Fruit fly (Drosophila melanogaster) whole organism, embryonic: ENCODE results near the gene GABPI.

Source experiments
- CG1024 ChIP-seq: fragments of 200-800 bp; sonication (Bioruptor generic); IDR thresholded peaks from 2 replicates; pipeline ENCODE4 v1.3.6; 2022; ENCODE audit warnings: missing biosample characterization, missing genetic modification characterization
- CG10462 ChIP-seq: fragments of 200-800 bp; sonication (Bioruptor generic); optimal IDR thresholded peaks from 2 replicates; lab custom pipeline; 2016; ENCODE audit warnings: missing biosample characterization, missing genetic modification characterization
- CG10654 ChIP-seq: fragments of 200-800 bp; sonication (Bioruptor generic); optimal IDR thresholded peaks from 2 replicates; lab custom pipeline; 2016; ENCODE audit warnings: missing biosample characterization, missing genetic modification characterization
- CG11093 ChIP-seq: fragments of 200-800 bp; sonication (Bioruptor generic); IDR thresholded peaks from 3 replicates; pipeline ENCODE4 v1.3.6; 2022; ENCODE audit warnings: missing biosample characterization, missing genetic modification characterization
- CG11723 ChIP-seq: fragments of 200-800 bp; sonication (Bioruptor generic); optimal IDR thresholded peaks from 2 replicates; lab custom pipeline; 2017; ENCODE audit warnings: missing biosample characterization, mild to moderate bottlenecking, missing genetic modification characterization
- CG12299 ChIP-seq: fragments of 200-800 bp; sonication (Bioruptor generic); optimal IDR thresholded peaks from 2 replicates; lab custom pipeline; 2018; ENCODE audit warnings: missing biosample characterization, mild to moderate bottlenecking, missing genetic modification characterization
- CG13287 ChIP-seq: fragments of 200-800 bp; sonication (Bioruptor generic); IDR thresholded peaks from 2 replicates; pipeline ENCODE4 v1.3.6; 2022; ENCODE audit warnings: missing biosample characterization, missing genetic modification characterization; ENCODE audit not compliant: partially characterized antibody
- CG13296 ChIP-seq: fragments of 200-800 bp; sonication (Bioruptor generic); optimal IDR thresholded peaks from 3 replicates; lab custom pipeline; 2018; ENCODE audit warnings: missing biosample characterization, mild to moderate bottlenecking, missing genetic modification characterization
- CG14441 ChIP-seq: fragments of 200-800 bp; sonication (Bioruptor generic); IDR thresholded peaks from 2 replicates; pipeline ENCODE4 v1.3.6; 2022; ENCODE audit warnings: missing biosample characterization, missing genetic modification characterization
- CG18764 ChIP-seq: fragments of 200-800 bp; sonication (Bioruptor generic); optimal IDR thresholded peaks from 3 replicates; lab custom pipeline; 2016; ENCODE audit warnings: missing biosample characterization, missing genetic modification characterization
- CG31224 ChIP-seq: fragments of 200-800 bp; sonication (Bioruptor generic); IDR thresholded peaks from 2 replicates; pipeline ENCODE4 v1.3.6; 2022; ENCODE audit warnings: missing biosample characterization, missing genetic modification characterization
- CG31441 ChIP-seq: fragments of 200-800 bp; sonication (Bioruptor generic); IDR thresholded peaks from 2 replicates; pipeline ENCODE4 v1.3.6; 2022; ENCODE audit warnings: missing biosample characterization, missing genetic modification characterization
- CG4707 ChIP-seq: fragments of 200-800 bp; sonication (Bioruptor generic); optimal IDR thresholded peaks from 2 replicates; lab custom pipeline; 2018; ENCODE audit warnings: missing biosample characterization, mild to moderate bottlenecking, missing genetic modification characterization, moderate library complexity
- CG7271 ChIP-seq: fragments of 200-800 bp; sonication (Bioruptor generic); optimal IDR thresholded peaks from 2 replicates; lab custom pipeline; 2018; ENCODE audit warnings: missing biosample characterization, mild to moderate bottlenecking, missing genetic modification characterization, moderate library complexity
- CG7928 ChIP-seq: fragments of 200-800 bp; sonication (Bioruptor generic); optimal IDR thresholded peaks from 2 replicates; lab custom pipeline; 2017; ENCODE audit warnings: missing biosample characterization, mild to moderate bottlenecking, missing genetic modification characterization
- CTCF ChIP-seq: fragments of 200-800 bp; sonication (Bioruptor generic); optimal IDR thresholded peaks from 2 replicates; lab custom pipeline; 2017; ENCODE audit warnings: missing biosample characterization, mild to moderate bottlenecking, missing genetic modification characterization, moderate library complexity
- Doc2 ChIP-seq: fragments of 200-800 bp; sonication (Bioruptor generic); IDR thresholded peaks from 2 replicates; pipeline ENCODE4 v1.3.6; 2022; ENCODE audit warnings: missing biosample characterization, missing genetic modification characterization
- Doc3 ChIP-seq: fragments of 200-800 bp; sonication (Bioruptor generic); IDR thresholded peaks from 3 replicates; pipeline ENCODE4 v1.3.6; 2022; ENCODE audit warnings: missing biosample characterization, missing genetic modification characterization; ENCODE audit not compliant: partially characterized antibody
- E2f1 ChIP-seq: fragments of 200-800 bp; sonication (Bioruptor generic); IDR thresholded peaks from 2 replicates; pipeline ENCODE4 v1.3.6; 2022; ENCODE audit warnings: missing biosample characterization, missing genetic modification characterization
- ERR ChIP-seq: fragments of 200-800 bp; sonication (Bioruptor generic); optimal IDR thresholded peaks from 2 replicates; lab custom pipeline; 2016; ENCODE audit warnings: missing biosample characterization, missing genetic modification characterization
- Eip74EF ChIP-seq, 2 experiments: fragments of 200-800 bp in 1 of 2; fragments of >200 bp in 1 of 2; sonication (Bioruptor generic) in 1 of 2; optimal IDR thresholded peaks; 2 replicates each; lab custom pipeline; 2017 to 2019; ENCODE audit warnings: missing biosample characterization in 2 of 2, missing genetic modification characterization in 2 of 2, mild to moderate bottlenecking in 1 of 2, moderate library complexity in 1 of 2
- Fer3 ChIP-seq: fragments of 200-800 bp; sonication (Bioruptor generic); optimal IDR thresholded peaks from 2 replicates; lab custom pipeline; 2018; ENCODE audit warnings: missing biosample characterization, mild to moderate bottlenecking, missing genetic modification characterization, moderate library complexity
- Hr3 ChIP-seq: fragments of 200-800 bp; sonication (Bioruptor generic); optimal IDR thresholded peaks from 3 replicates; lab custom pipeline; 2016; ENCODE audit warnings: missing biosample characterization, missing genetic modification characterization
- Hr78 ChIP-seq, 2 experiments: fragments of 200-800 bp in 1 of 2; fragments of >200 bp in 1 of 2; sonication (Bioruptor generic) in 1 of 2; optimal IDR thresholded peaks; 2 replicates each; lab custom pipeline; 2017 to 2019; ENCODE audit warnings: missing biosample characterization in 2 of 2, missing genetic modification characterization in 2 of 2, mild to moderate bottlenecking in 1 of 2, moderate library complexity in 1 of 2
- Meics ChIP-seq: fragments of 200-800 bp; sonication (Bioruptor generic); optimal IDR thresholded peaks from 2 replicates; lab custom pipeline; 2017; ENCODE audit warnings: missing biosample characterization, mild to moderate bottlenecking, missing genetic modification characterization
- Oaz ChIP-seq: fragments of 200-800 bp; sonication (Bioruptor generic); IDR thresholded peaks from 2 replicates; pipeline ENCODE4 v1.3.6; 2022; ENCODE audit warnings: missing biosample characterization, missing genetic modification characterization
- Opbp ChIP-seq: fragments of 200-800 bp; sonication (Bioruptor generic); IDR thresholded peaks from 3 replicates; pipeline ENCODE4 v1.3.6; 2022; ENCODE audit warnings: missing biosample characterization, missing genetic modification characterization; ENCODE audit not compliant: partially characterized antibody
- Sox100B ChIP-seq: fragments of 200-800 bp; sonication (Bioruptor generic); optimal IDR thresholded peaks from 3 replicates; lab custom pipeline; 2018; ENCODE audit warnings: missing biosample characterization, mild to moderate bottlenecking, missing genetic modification characterization
- Usf ChIP-seq: fragments of 200-800 bp; sonication (Bioruptor generic); optimal IDR thresholded peaks from 2 replicates; lab custom pipeline; 2017; ENCODE audit warnings: missing genotype, missing biosample characterization, missing genetic modification characterization
- cad ChIP-seq: fragments of >200 bp; optimal IDR thresholded peaks from 2 replicates; lab custom pipeline; 2017; ENCODE audit warnings: missing biosample characterization, missing genetic modification characterization
- cg ChIP-seq: fragments of 200-800 bp; sonication (Bioruptor generic); optimal IDR thresholded peaks from 3 replicates; lab custom pipeline; 2019; ENCODE audit warnings: missing biosample characterization, mild to moderate bottlenecking, missing genetic modification characterization, moderate library complexity
- dan ChIP-seq: fragments of 200-800 bp; sonication (Bioruptor generic); IDR thresholded peaks from 2 replicates; pipeline ENCODE4 v1.3.6; 2022; ENCODE audit warnings: missing biosample characterization, missing genetic modification characterization
- gfzf ChIP-seq: fragments of 200-800 bp; sonication (Bioruptor generic); optimal IDR thresholded peaks from 2 replicates; lab custom pipeline; 2016; ENCODE audit warnings: missing biosample characterization, mild to moderate bottlenecking, missing genetic modification characterization, moderate library complexity
- gro ChIP-seq: fragments of 200-800 bp; sonication (Bioruptor generic); optimal IDR thresholded peaks from 2 replicates; lab custom pipeline; 2016; ENCODE audit warnings: missing biosample characterization, missing genetic modification characterization
- gt ChIP-seq: fragments of 200-800 bp; sonication (Bioruptor generic); IDR thresholded peaks from 2 replicates; pipeline ENCODE4 v1.3.6; 2022; ENCODE audit warnings: missing biosample characterization, missing genetic modification characterization
- hbn ChIP-seq: fragments of 200-800 bp; sonication (Bioruptor generic); IDR thresholded peaks from 2 replicates; pipeline ENCODE4 v1.3.6; 2022; ENCODE audit warnings: missing biosample characterization, missing genetic modification characterization; ENCODE audit not compliant: partially characterized antibody
- knrl ChIP-seq: fragments of 200-800 bp; sonication (Bioruptor generic); IDR thresholded peaks from 3 replicates; pipeline ENCODE4 v1.3.6; 2022; ENCODE audit warnings: missing biosample characterization, missing genetic modification characterization; ENCODE audit not compliant: partially characterized antibody
- maf-S ChIP-seq: fragments of 200-800 bp; sonication (Bioruptor generic); optimal IDR thresholded peaks from 2 replicates; lab custom pipeline; 2016; ENCODE audit warnings: missing biosample characterization, missing genetic modification characterization
- nerfin-1 ChIP-seq: fragments of 200-800 bp; sonication (Bioruptor generic); optimal IDR thresholded peaks from 3 replicates; lab custom pipeline; 2019; ENCODE audit warnings: missing biosample characterization, mild to moderate bottlenecking, missing genetic modification characterization, moderate library complexity
- nom ChIP-seq: fragments of 200-800 bp; sonication (Bioruptor generic); optimal IDR thresholded peaks from 2 replicates; lab custom pipeline; 2017; ENCODE audit warnings: missing biosample characterization, missing genetic modification characterization, mild to moderate bottlenecking, moderate library complexity, missing genetic modification reagents
- oc ChIP-seq: fragments of 200-800 bp; sonication (Bioruptor generic); optimal IDR thresholded peaks from 2 replicates; lab custom pipeline; 2018; ENCODE audit warnings: missing biosample characterization, mild to moderate bottlenecking, missing genetic modification characterization, moderate library complexity
- rib ChIP-seq: fragments of 200-800 bp; sonication (Bioruptor generic); IDR thresholded peaks from 2 replicates; pipeline ENCODE4 v1.3.6; 2022; ENCODE audit warnings: missing biosample characterization, missing genetic modification characterization
- sens ChIP-seq: fragments of 200-800 bp; sonication (Bioruptor generic); peaks from one replicate; lab custom pipeline; 2016; ENCODE audit warnings: missing biosample characterization, missing genetic modification characterization
- sisA ChIP-seq: fragments of 200-800 bp; sonication (Bioruptor generic); IDR thresholded peaks from 2 replicates; pipeline ENCODE4 v1.3.6; 2022; ENCODE audit warnings: missing biosample characterization, missing genetic modification characterization
- slou ChIP-seq: fragments of 200-800 bp; sonication (Bioruptor generic); optimal IDR thresholded peaks from 3 replicates; lab custom pipeline; 2016; ENCODE audit warnings: missing biosample characterization, missing genetic modification characterization
- sob ChIP-seq: fragments of 200-800 bp; sonication (Bioruptor generic); IDR thresholded peaks from 2 replicates; pipeline ENCODE4 v1.3.6; 2022; ENCODE audit warnings: missing biosample characterization, missing genetic modification characterization
- tll ChIP-seq, 2 experiments: fragments of 200-800 bp in 1 of 2; fragments of >200 bp in 1 of 2; sonication (Bioruptor generic) in 1 of 2; optimal IDR thresholded peaks; 2 replicates each; lab custom pipeline; 2017 to 2019; ENCODE audit warnings: missing biosample characterization in 2 of 2, missing genetic modification characterization in 2 of 2, mild to moderate bottlenecking in 1 of 2, moderate library complexity in 1 of 2
- toy ChIP-seq: fragments of 200-800 bp; sonication (Bioruptor generic); IDR thresholded peaks from 2 replicates; pipeline ENCODE4 v1.3.6; 2022; ENCODE audit warnings: missing biosample characterization, missing genetic modification characterization
- trem ChIP-seq: fragments of 200-800 bp; optimal IDR thresholded peaks from 3 replicates; lab custom pipeline; 2019; ENCODE audit warnings: missing biosample characterization, mild to moderate bottlenecking, missing genetic modification characterization, moderate library complexity
- twi ChIP-seq: fragments of 200-800 bp; optimal IDR thresholded peaks from 2 replicates; lab custom pipeline; 2019; ENCODE audit warnings: missing biosample characterization, mild to moderate bottlenecking, missing genetic modification characterization, moderate library complexity
- yki ChIP-seq: fragments of >200 bp; optimal IDR thresholded peaks from 3 replicates; lab custom pipeline; 2018
- zfh2 ChIP-seq: fragments of 200-800 bp; sonication (Bioruptor generic); optimal IDR thresholded peaks from 2 replicates; lab custom pipeline; 2016; ENCODE audit warnings: missing biosample characterization, missing genetic modification characterization

The GABPI gene

dm6 chr2L:2999113-2999512, 31.2 kb upstream of the GABPI start, which contains the start of gene Ccdc85 (continued):
- TF ChIP-seq slou (GFP tag; lab: Kevin White, UChicago) (no peak), oc (tag; lab: Kevin White, UChicago) (no peak), CG4707 (GFP tag; lab: Kevin White, UChicago) (no peak), Meics (GFP tag; lab: Kevin White, UChicago) (no peak), Oaz (0 out of 2 replicates have a peak, but pooled peaks have one; percentile 5), Eip74EF (GFP tag; optimal IDR thresholded peaks at IDR 0.05; lab: Kevin White, UChicago) (no peak), sisA (no peak), cad (GFP tag; lab: Kevin White, UChicago) (no peak), hbn (GFP tag; lab: Robert Waterston, UW) (peak; percentile 95), yki (lab: Kevin White, UChicago) (no peak), CG11723 (GFP tag; lab: Kevin White, UChicago) (no peak), CG31441 (no peak), CG10462 (GFP tag; lab: Kevin White, UChicago) (no peak), CG1024 (GFP tag; lab: Robert Waterston, UW) (no peak), rib (GFP tag; lab: Robert Waterston, UW) (no peak), CG11093 (no peak), nerfin-1 (tag; lab: Kevin White, UChicago) (no peak), gfzf (GFP tag; lab: Kevin White, UChicago) (peak; percentile 24), CG12299 (no peak), Opbp (peak; percentile 96), E2f1 (no peak), zfh2 (GFP tag; lab: Kevin White, UChicago) (no peak), knrl (peak; percentile 89), CTCF (GFP tag; lab: Kevin White, UChicago) (no peak), Sox100B (GFP tag; lab: Kevin White, UChicago) (no peak), maf-S (GFP tag; lab: Kevin White, UChicago) (no peak), CG31224 (no peak), dan (no peak), ERR (GFP tag; lab: Kevin White, UChicago) (peak; percentile 15), toy (GFP tag; lab: Robert Waterston, UW) (no peak), CG7271 (tag; lab: Kevin White, UChicago) (no peak), twi (tag; lab: Kevin White, UChicago) (no peak), CG13296 (GFP tag; lab: Kevin White, UChicago) (peak; percentile 2), sens (GFP tag; lab: Kevin White, UChicago) (peak; percentile 78), trem (peak; percentile 83), CG18764 (GFP tag; lab: Kevin White, UChicago) (no peak), CG13287 (GFP tag; lab: Robert Waterston, UW) (peak; percentile 96), gt (GFP tag; lab: Robert Waterston, UW) (no peak), CG7928 (GFP tag; lab: Kevin White, UChicago) (no peak), Hr78 (GFP tag; optimal IDR thresholded peaks at IDR 0.05; lab: Kevin White, UChicago) (no peak), Doc3 (GFP tag; lab: Robert Waterston, UW) (peak; percentile 78), Fer3 (tag; lab: Kevin White, UChicago) (no peak), nom (GFP tag; lab: Kevin White, UChicago) (peak; percentile 8), tll (GFP tag; optimal IDR thresholded peaks at IDR 0.05; lab: Kevin White, UChicago) (no peak), CG14441 (GFP tag; lab: Robert Waterston, UW) (no peak), CG10654 (no peak), gro (GFP tag; lab: Kevin White, UChicago) (peak; percentile 8), Doc2 (GFP tag; lab: Robert Waterston, UW) (no peak), Hr3 (GFP tag; lab: Kevin White, UChicago) (no peak), Usf (GFP tag; lab: Kevin White, UChicago) (no peak), sob (GFP tag; lab: Robert Waterston, UW) (no peak), cg (GFP tag; lab: Kevin White, UChicago) (no peak)
